Fruit fly (Drosophila melanogaster) whole organism, embryonic: ENCODE measurements around the gene Fitm.

Experiments used
- CG10462 ChIP-seq: fragments of 200-800 bp; sonication (Bioruptor generic); optimal IDR thresholded peaks from 2 replicates; lab custom pipeline; 2016; ENCODE audit warnings: missing biosample characterization, missing genetic modification characterization
- CG11247 ChIP-seq: fragments of 200-800 bp; sonication (Bioruptor generic); IDR thresholded peaks from 2 replicates; pipeline ENCODE4 v1.3.6; 2022; ENCODE audit warnings: missing biosample characterization, missing genetic modification characterization
- CG11398 ChIP-seq: fragments of 200-800 bp; sonication (Bioruptor generic); optimal IDR thresholded peaks from 2 replicates; lab custom pipeline; 2016; ENCODE audit warnings: missing biosample characterization, missing genetic modification characterization
- CG12391 ChIP-seq: fragments of 200-800 bp; sonication (Bioruptor generic); optimal IDR thresholded peaks from 3 replicates; lab custom pipeline; 2018; ENCODE audit warnings: missing biosample characterization, mild to moderate bottlenecking, missing genetic modification characterization, moderate library complexity
- CG13424 ChIP-seq: fragments of 200-800 bp; sonication (Bioruptor generic); optimal IDR thresholded peaks from 2 replicates; lab custom pipeline; 2019; ENCODE audit warnings: missing biosample characterization, mild to moderate bottlenecking, missing genetic modification characterization, moderate library complexity
- CG15696 ChIP-seq: fragments of 200-800 bp; sonication (Bioruptor generic); optimal IDR thresholded peaks from 2 replicates; lab custom pipeline; 2019; ENCODE audit warnings: missing biosample characterization, mild to moderate bottlenecking, missing genetic modification characterization, moderate library complexity
- CG16863 ChIP-seq: fragments of 200-800 bp; sonication (Bioruptor generic); optimal IDR thresholded peaks from 3 replicates; lab custom pipeline; 2016; ENCODE audit warnings: missing biosample characterization, missing genetic modification characterization
- CG18011 ChIP-seq: fragments of 200-800 bp; sonication (Bioruptor generic); optimal IDR thresholded peaks from 2 replicates; lab custom pipeline; 2017; ENCODE audit warnings: missing biosample characterization, missing genetic modification characterization, mild to moderate bottlenecking, moderate library complexity, missing genotype
- CG2116 ChIP-seq: fragments of 200-800 bp; sonication (Bioruptor generic); optimal IDR thresholded peaks from 3 replicates; lab custom pipeline; 2018; ENCODE audit warnings: missing biosample characterization, mild to moderate bottlenecking, missing genetic modification characterization
- CG2129 ChIP-seq: fragments of 200-800 bp; sonication (Bioruptor generic); IDR thresholded peaks from 2 replicates; pipeline ENCODE4 v1.3.6; 2022; ENCODE audit warnings: missing biosample characterization, missing genetic modification characterization; ENCODE audit not compliant: partially characterized antibody
- CG3838 ChIP-seq: fragments of 200-800 bp; sonication (Bioruptor generic); optimal IDR thresholded peaks from 3 replicates; lab custom pipeline; 2016; ENCODE audit warnings: missing biosample characterization, missing genetic modification characterization
- CG4404 ChIP-seq: fragments of 200-800 bp; sonication (Bioruptor generic); IDR thresholded peaks from 2 replicates; pipeline ENCODE4 v1.3.6; 2022; ENCODE audit warnings: missing biosample characterization, missing genetic modification characterization
- CG5245 ChIP-seq: fragments of 200-800 bp; sonication (Bioruptor generic); optimal IDR thresholded peaks from 3 replicates; lab custom pipeline; 2016; ENCODE audit warnings: missing biosample characterization, missing genetic modification characterization
- CG6654 ChIP-seq: fragments of 200-800 bp; sonication (Bioruptor generic); optimal IDR thresholded peaks from 2 replicates; lab custom pipeline; 2017; ENCODE audit warnings: missing biosample characterization, mild to moderate bottlenecking, missing genetic modification characterization
- CG6854 ChIP-seq: fragments of 200-800 bp; sonication (Bioruptor generic); optimal IDR thresholded peaks from 3 replicates; lab custom pipeline; 2017; ENCODE audit warnings: missing biosample characterization, mild to moderate bottlenecking, missing genetic modification characterization
- CG7271 ChIP-seq: fragments of 200-800 bp; sonication (Bioruptor generic); optimal IDR thresholded peaks from 2 replicates; lab custom pipeline; 2018; ENCODE audit warnings: missing biosample characterization, mild to moderate bottlenecking, missing genetic modification characterization, moderate library complexity
- CG7786 ChIP-seq: fragments of 200-800 bp; sonication (Bioruptor generic); optimal IDR thresholded peaks from 2 replicates; lab custom pipeline; 2016; ENCODE audit warnings: missing biosample characterization, missing genetic modification characterization
- CG8765 ChIP-seq: fragments of 200-800 bp; sonication (Bioruptor generic); IDR thresholded peaks from 2 replicates; pipeline ENCODE4 v1.3.6; 2022; ENCODE audit warnings: missing biosample characterization, missing genetic modification characterization
- CG9609 ChIP-seq: fragments of 200-800 bp; sonication (Bioruptor generic); optimal IDR thresholded peaks from 3 replicates; lab custom pipeline; 2016; ENCODE audit warnings: missing biosample characterization, missing genetic modification characterization
- Camta ChIP-seq: fragments of 200-800 bp; sonication (Bioruptor generic); optimal IDR thresholded peaks from 2 replicates; lab custom pipeline; 2016; ENCODE audit warnings: missing biosample characterization, missing genetic modification characterization
- Deaf1 ChIP-seq: fragments of 200-800 bp; optimal IDR thresholded peaks from 3 replicates; lab custom pipeline; 2019; ENCODE audit warnings: missing biosample characterization, mild to moderate bottlenecking, missing genetic modification characterization, moderate library complexity
- Ets65A ChIP-seq: fragments of 200-800 bp; sonication (Bioruptor generic); peaks from one replicate; lab custom pipeline; 2016; ENCODE audit warnings: missing biosample characterization, missing genetic modification characterization
- NFAT ChIP-seq: fragments of 200-800 bp; sonication (Bioruptor generic); IDR thresholded peaks from 2 replicates; pipeline ENCODE4 v1.3.6; 2022; ENCODE audit warnings: missing biosample characterization, missing genetic modification characterization
- Nf-YC ChIP-seq: fragments of 200-800 bp; optimal IDR thresholded peaks from 3 replicates; lab custom pipeline; 2019; ENCODE audit warnings: missing biosample characterization, mild to moderate bottlenecking, missing genetic modification characterization, moderate library complexity
- PHDP ChIP-seq: fragments of 200-800 bp; sonication (Bioruptor generic); optimal IDR thresholded peaks from 3 replicates; lab custom pipeline; 2018; ENCODE audit warnings: missing biosample characterization, mild to moderate bottlenecking, missing genetic modification characterization, moderate library complexity
- Pdp1 ChIP-seq, 2 experiments: fragments of 200-800 bp; sonication (Bioruptor generic); optimal IDR thresholded peaks; 3 replicates each; lab custom pipeline; 2016; ENCODE audit warnings: missing biosample characterization in 2 of 2, missing genetic modification characterization in 2 of 2, mild to moderate bottlenecking in 1 of 2, moderate library complexity in 1 of 2
- Taf1 ChIP-seq: fragments of 200-800 bp; sonication (Bioruptor generic); IDR thresholded peaks from 2 replicates; pipeline ENCODE4 v1.3.6; 2022; ENCODE audit warnings: missing biosample characterization, missing genetic modification characterization
- Usf ChIP-seq: fragments of 200-800 bp; sonication (Bioruptor generic); optimal IDR thresholded peaks from 2 replicates; lab custom pipeline; 2017; ENCODE audit warnings: missing genotype, missing biosample characterization, missing genetic modification characterization
- Xrp1 ChIP-seq: fragments of 200-800 bp; sonication (Bioruptor generic); IDR thresholded peaks from 2 replicates; pipeline ENCODE4 v1.3.6; 2022; ENCODE audit warnings: missing biosample characterization, missing genetic modification characterization
- al ChIP-seq: fragments of 200-800 bp; sonication (Bioruptor generic); IDR thresholded peaks from 2 replicates; pipeline ENCODE4 v1.3.6; 2022; ENCODE audit warnings: missing biosample characterization, missing genetic modification characterization
- bbx ChIP-seq: fragments of 200-800 bp; sonication (Bioruptor generic); IDR thresholded peaks from 2 replicates; pipeline ENCODE4 v1.3.6; 2022; ENCODE audit warnings: missing biosample characterization, missing genetic modification characterization; ENCODE audit not compliant: partially characterized antibody
- bowl ChIP-seq: fragments of 200-800 bp; sonication (Bioruptor generic); IDR thresholded peaks from 2 replicates; pipeline ENCODE4 v1.3.6; 2022; ENCODE audit warnings: missing biosample characterization, missing genetic modification characterization
- cato ChIP-seq: fragments of 200-800 bp; sonication (Bioruptor generic); optimal IDR thresholded peaks from 2 replicates; lab custom pipeline; 2016; ENCODE audit warnings: missing biosample characterization, missing genetic modification characterization, borderline replicate concordance
- crol ChIP-seq: fragments of 200-800 bp; sonication (Bioruptor generic); IDR thresholded peaks from 2 replicates; pipeline ENCODE4 v1.3.6; 2022; ENCODE audit warnings: missing biosample characterization, missing genetic modification characterization
- dm ChIP-seq: fragments of 200-800 bp; sonication (Bioruptor generic); optimal IDR thresholded peaks from 3 replicates; lab custom pipeline; 2016; ENCODE audit warnings: missing biosample characterization, missing genetic modification characterization
- ewg ChIP-seq: fragments of 200-800 bp; sonication (Bioruptor generic); optimal IDR thresholded peaks from 3 replicates; lab custom pipeline; 2017; ENCODE audit warnings: mild to moderate bottlenecking, missing biosample characterization, missing genetic modification reagents, missing genetic modification characterization
- gem ChIP-seq: fragments of 200-800 bp; sonication (Bioruptor generic); optimal IDR thresholded peaks from 2 replicates; lab custom pipeline; 2019; ENCODE audit warnings: missing biosample characterization, mild to moderate bottlenecking, missing genetic modification characterization, moderate library complexity
- kay ChIP-seq: fragments of 200-800 bp; sonication (Bioruptor generic); optimal IDR thresholded peaks from 2 replicates; lab custom pipeline; 2016; ENCODE audit warnings: missing biosample characterization, missing genetic modification characterization
- lmd ChIP-seq: fragments of 200-800 bp; sonication (Bioruptor generic); IDR thresholded peaks from 2 replicates; pipeline ENCODE4 v1.3.6; 2022; ENCODE audit warnings: missing biosample characterization, missing genetic modification characterization
- lov ChIP-seq, 2 experiments: fragments of 200-800 bp in 1 of 2; fragments of >200 bp in 1 of 2; sonication (Bioruptor generic) in 1 of 2; IDR thresholded peaks in 1 of 2; optimal IDR thresholded peaks in 1 of 2; 2 replicates in 1 of 2; 3 replicates in 1 of 2; pipeline versions ENCODE4 v1.3.6 to Lab custom; 2017 to 2022; ENCODE audit warnings: missing biosample characterization in 1 of 2, missing genetic modification characterization in 1 of 2
- maf-S ChIP-seq: fragments of 200-800 bp; sonication (Bioruptor generic); optimal IDR thresholded peaks from 2 replicates; lab custom pipeline; 2016; ENCODE audit warnings: missing biosample characterization, missing genetic modification characterization
- nerfin-1 ChIP-seq: fragments of 200-800 bp; sonication (Bioruptor generic); optimal IDR thresholded peaks from 3 replicates; lab custom pipeline; 2019; ENCODE audit warnings: missing biosample characterization, mild to moderate bottlenecking, missing genetic modification characterization, moderate library complexity
- onecut ChIP-seq: fragments of 200-800 bp; sonication (Bioruptor generic); IDR thresholded peaks from 2 replicates; pipeline ENCODE4 v1.3.6; 2022; ENCODE audit warnings: missing biosample characterization, missing genetic modification characterization
- otp ChIP-seq: fragments of 200-800 bp; sonication (Bioruptor generic); IDR thresholded peaks from 3 replicates; pipeline ENCODE4, ENCODE4 v1.3.6; 2022; ENCODE audit warnings: missing biosample characterization, missing genetic modification characterization
- phol ChIP-seq: fragments of 200-800 bp; sonication (Bioruptor generic); optimal IDR thresholded peaks from 3 replicates; lab custom pipeline; 2018; ENCODE audit warnings: missing biosample characterization, mild to moderate bottlenecking, missing genetic modification characterization, moderate library complexity
- ranshi ChIP-seq: fragments of 200-800 bp; sonication (Bioruptor generic); IDR thresholded peaks from 2 replicates; pipeline ENCODE4 v1.3.6; 2022; ENCODE audit warnings: missing biosample characterization, missing genetic modification characterization
- slp2 ChIP-seq: fragments of 200-800 bp; sonication (Bioruptor generic); optimal IDR thresholded peaks from 2 replicates; lab custom pipeline; 2016; ENCODE audit warnings: missing biosample characterization, missing genetic modification characterization
- sug ChIP-seq: fragments of 200-800 bp; optimal IDR thresholded peaks from 2 replicates; lab custom pipeline; 2019; ENCODE audit warnings: missing biosample characterization, mild to moderate bottlenecking, missing genetic modification characterization, moderate library complexity
- ttk ChIP-seq: fragments of 200-800 bp; sonication (Bioruptor generic); IDR thresholded peaks from 2 replicates; pipeline ENCODE4 v2.1.2; 2022; ENCODE audit warnings: missing biosample characterization, missing genetic modification characterization
- unpg ChIP-seq: fragments of 200-800 bp; sonication (Bioruptor generic); optimal IDR thresholded peaks from 3 replicates; lab custom pipeline; 2018; ENCODE audit warnings: missing biosample characterization, mild to moderate bottlenecking, missing genetic modification characterization, moderate library complexity
- z ChIP-seq: fragments of 200-800 bp; sonication (Bioruptor generic); IDR thresholded peaks from 3 replicates; pipeline ENCODE4 v1.3.6; 2022; ENCODE audit warnings: missing biosample characterization, missing genetic modification characterization

Fitm gene

DNA sequence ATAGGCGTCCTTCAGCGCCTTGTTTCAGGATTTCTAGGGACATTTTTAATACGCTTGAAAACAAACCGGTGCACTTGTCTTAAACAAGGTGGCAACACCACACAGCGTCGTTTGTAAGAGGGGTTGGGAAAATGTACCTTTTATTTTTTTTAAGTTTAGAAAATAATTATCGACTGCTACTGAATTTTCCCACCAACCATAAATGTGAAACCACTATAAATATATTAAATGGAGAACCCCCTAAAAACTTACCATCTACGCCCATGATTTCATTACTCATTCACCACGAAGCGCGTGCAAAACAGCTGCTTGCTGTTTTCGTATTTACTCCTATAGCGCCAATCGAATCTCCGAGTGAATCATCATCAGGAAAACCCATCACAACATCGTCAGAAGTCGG, 6.6 kb downstream of the Fitm start, which contains the start of the genes Tcs5 and CHMP2B (continued):
- TF ChIP-seq CG7786 (GFP tag; lab: Kevin White, UChicago), result peak; percentile 99
- peak; percentile 98 for TF ChIP-seq CG6854 (GFP tag; lab: Kevin White, UChicago)
- TF ChIP-seq onecut (GFP tag; lab: Robert Waterston, UW), result peak; percentile 99
- peak; percentile 99 for TF ChIP-seq bowl
- TF ChIP-seq Xrp1 (GFP tag; lab: Robert Waterston, UW), result peak; percentile 100
- TF ChIP-seq Ets65A (GFP tag; lab: Kevin White, UChicago), result peak; percentile 99
- TF ChIP-seq Taf1 (GFP tag; lab: Robert Waterston, UW), result peak; percentile 100
- TF ChIP-seq CG8765, result peak; percentile 100
- peak; percentile 100 for TF ChIP-seq maf-S (GFP tag; lab: Kevin White, UChicago)
- peak; percentile 100 for TF ChIP-seq PHDP (tag; lab: Kevin White, UChicago)
- peak; percentile 99 for TF ChIP-seq sug (tag; lab: Kevin White, UChicago)
- no peak for TF ChIP-seq lov (optimal IDR thresholded peaks at IDR 0.05; lab: Kevin White, UChicago)
- TF ChIP-seq lov (GFP tag; IDR thresholded peaks at IDR 0.05; lab: Robert Waterston, UW), result peak; percentile 100
- peak; percentile 100 for TF ChIP-seq CG7271
- TF ChIP-seq Deaf1 (tag; lab: Kevin White, UChicago), result peak; percentile 90
- TF ChIP-seq lmd (GFP tag; lab: Robert Waterston, UW), result peak; percentile 100
- TF ChIP-seq CG10462 (GFP tag; lab: Kevin White, UChicago), result peak; percentile 100
- peak; percentile 100 for TF ChIP-seq CG15696 (tag; lab: Kevin White, UChicago)
- TF ChIP-seq ranshi, result peak; percentile 100
- TF ChIP-seq CG16863 (GFP tag; lab: Kevin White, UChicago), result peak; percentile 99
- peak; percentile 100 for TF ChIP-seq slp2 (GFP tag; lab: Kevin White, UChicago)
- peak; percentile 100 for TF ChIP-seq CG12391 (tag; lab: Kevin White, UChicago)
- TF ChIP-seq CG13424 (tag; lab: Kevin White, UChicago), result peak; percentile 100
- TF ChIP-seq kay (GFP tag; lab: Kevin White, UChicago), result peak; percentile 96
- TF ChIP-seq gem (tag; lab: Kevin White, UChicago), result peak; percentile 100
- peak; percentile 94 for TF ChIP-seq CG2116
- peak; percentile 100 for TF ChIP-seq CG11247 (GFP tag; lab: Robert Waterston, UW)
- TF ChIP-seq nerfin-1, result peak; percentile 99
- TF ChIP-seq crol (GFP tag; lab: Robert Waterston, UW), result peak; percentile 94
- TF ChIP-seq Usf (GFP tag; lab: Kevin White, UChicago), result peak; percentile 100
- TF ChIP-seq CG2129 (GFP tag; lab: Robert Waterston, UW), result no peak
- peak; percentile 99 to 100 for TF ChIP-seq Pdp1 (GFP tag; optimal IDR thresholded peaks at IDR 0.05; lab: Kevin White, UChicago)
- TF ChIP-seq otp (GFP tag; lab: Robert Waterston, UW), result peak; percentile 100
- peak; percentile 100 for TF ChIP-seq CG5245 (GFP tag; lab: Kevin White, UChicago)
- peak; percentile 99 for TF ChIP-seq CG11398 (GFP tag; lab: Kevin White, UChicago)
- TF ChIP-seq bbx (GFP tag; lab: Robert Waterston, UW), result no peak
- peak; percentile 96 for TF ChIP-seq CG6654 (GFP tag; lab: Kevin White, UChicago)
- peak; percentile 99 for TF ChIP-seq dm (GFP tag; lab: Kevin White, UChicago)
- TF ChIP-seq al (GFP tag; lab: Robert Waterston, UW), result peak; percentile 100
- peak; percentile 100 for TF ChIP-seq cato (GFP tag; lab: Kevin White, UChicago)
- peak; percentile 100 for TF ChIP-seq NFAT
- peak; percentile 100 for TF ChIP-seq CG4404 (GFP tag; lab: Robert Waterston, UW)
- TF ChIP-seq phol, result peak; percentile 100
- peak; percentile 99 for TF ChIP-seq ewg (GFP tag; lab: Kevin White, UChicago)
- peak; percentile 99 for TF ChIP-seq CG3838 (GFP tag; lab: Kevin White, UChicago)
- TF ChIP-seq Nf-YC (tag; lab: Kevin White, UChicago), result peak; percentile 86
- peak; percentile 90 for TF ChIP-seq z (GFP tag; lab: Robert Waterston, UW)
- peak; percentile 100 for TF ChIP-seq CG9609
- TF ChIP-seq CG18011 (GFP tag; lab: Kevin White, UChicago), result peak; percentile 94
- TF ChIP-seq unpg (GFP tag; lab: Kevin White, UChicago), result peak; percentile 100
- TF ChIP-seq ttk, result peak; percentile 100
- TF ChIP-seq Camta (GFP tag; lab: Kevin White, UChicago), result peak; percentile 100
